Worm (Caenorhabditis elegans) whole organism, dauer: ENCODE measurements around the gene srh-135.

Source experiments
- unc-62 ChIP-seq: sonication (generic microtip); optimal IDR thresholded peaks from 2 replicates; lab custom pipeline; 2017; ENCODE audit warnings: missing biosample characterization, missing genetic modification reagents, missing genetic modification characterization

srh-135 gene

ce11 chrII:10221627-10222026, 5.3 kb downstream of the srh-135 start:
- no peak for TF ChIP-seq unc-62

- no peak for TF ChIP-seq unc-62
Measured at ce11 chrII:10220631-10221030, 6.3 kb downstream of the srh-135 start.

- TF ChIP-seq unc-62, result no peak
Measured at ce11 chrII:10218171-10218570, 8.8 kb downstream of the srh-135 start, which contains the start of gene ref-1. Gene ref-1, plus strand, starts transcription at chrII:10218471.

- no peak for TF ChIP-seq unc-62
Measured at ce11 chrII:10206425-10206824, 20.5 kb downstream of the srh-135 start, which contains the start of gene T01E8.1. Gene T01E8.1, plus strand, starts transcription at chrII:10206725.

- no peak for TF ChIP-seq unc-62
Measured at ce11 chrII:10204428-10205049, 22.4 kb downstream of the srh-135 start.

- TF ChIP-seq unc-62, result no peak
Measured at ce11 chrII:10203765-10204164, 23.2 kb downstream of the srh-135 start.

- TF ChIP-seq unc-62, result no peak
Measured at ce11 chrII:10203067-10203466, 23.9 kb downstream of the srh-135 start.

ce11 chrII:10202275-10202674, 24.7 kb downstream of the srh-135 start:
- no peak for TF ChIP-seq unc-62

ce11 chrII:10200759-10201158, 26.2 kb downstream of the srh-135 start, which contains the start of gene arv-1:
Gene arv-1, minus strand, starts transcription at chrII:10200823.
- TF ChIP-seq unc-62, result no peak

- TF ChIP-seq unc-62, result no peak
Measured at ce11 chrII:10199906-10200305, 27.0 kb downstream of the srh-135 start, which contains the start of gene R05H5.4. Gene R05H5.4, minus strand, starts transcription at chrII:10200006.

- TF ChIP-seq unc-62, result no peak
Measured at ce11 chrII:10198486-10198885, 28.4 kb downstream of the srh-135 start.

- no peak for TF ChIP-seq unc-62
Measured at ce11 chrII:10197091-10197675, 29.7 kb downstream of the srh-135 start, which contains the start of gene R05H5.3. Gene R05H5.3, plus strand, starts transcription at chrII:10197625.

ce11 chrII:10194605-10195004, 32.3 kb downstream of the srh-135 start, which contains the start of gene srb-6:
Gene srb-6, plus strand, starts transcription at chrII:10194905.
- no peak for TF ChIP-seq unc-62

- TF ChIP-seq unc-62, result no peak
Measured at ce11 chrII:10192207-10192606, 34.7 kb downstream of the srh-135 start, which contains the start of gene R05H5.7. Gene R05H5.7, plus strand, starts transcription at chrII:10192507.

ce11 chrII:10189369-10189768, 37.6 kb downstream of the srh-135 start, which contains the start of gene cdc-25.4:
Gene cdc-25.4, minus strand, starts transcription at chrII:10189469.
- no peak for TF ChIP-seq unc-62

ce11 chrII:10187808-10188207, 39.1 kb downstream of the srh-135 start, which contains the start of gene srd-2:
Gene srd-2, minus strand, starts transcription at chrII:10187908.
- TF ChIP-seq unc-62, result no peak

- TF ChIP-seq unc-62, result no peak
Measured at ce11 chrII:10182634-10183033, 44.3 kb downstream of the srh-135 start, which contains the start of gene srd-1. Gene srd-1, minus strand, starts transcription at chrII:10182734.
